Worm (Caenorhabditis elegans) whole organism, L4/young adult: ENCODE measurements around the gene lgc-24.

ENCODE experiments used
- W03F9.2 ChIP-seq: fragments of 150-350 bp; optimal IDR thresholded peaks from 2 replicates; lab custom pipeline; 2014; ENCODE audit warnings: missing biosample characterization, missing genetic modification characterization
- dao-5 ChIP-seq: sonication (generic microtip); optimal IDR thresholded peaks from 2 replicates; lab custom pipeline; 2016; ENCODE audit warnings: missing genotype, missing genetic modification characterization, moderate library complexity, missing compliant biosample characterization
- him-1 ChIP-seq: sonication (generic microtip); optimal IDR thresholded peaks from 2 replicates; lab custom pipeline; 2016; ENCODE audit warnings: missing genotype, missing genetic modification reagents, missing genetic modification characterization, missing compliant biosample characterization

ce11 chrX:12081250-12081649 lies 12.9 kb downstream of the lgc-24 start:
- TF ChIP-seq dao-5 (tag; lab: Kevin White, UChicago) (no peak), him-1 (no peak), W03F9.2 (tag; lab: Kevin White, UChicago) (no peak)
